Worm (Caenorhabditis elegans) whole organism, L4 larva: ENCODE measurements around the gene nhr-157.

Source experiments
- ceh-28 ChIP-seq: fragments of 150-350 bp; optimal IDR thresholded peaks from 2 replicates; lab custom pipeline; 2014; ENCODE audit warnings: missing biosample characterization, missing genetic modification reagents, missing genetic modification characterization
- ceh-82 ChIP-seq: sonication (generic microtip); optimal IDR thresholded peaks from 2 replicates; lab custom pipeline; 2017; ENCODE audit warnings: missing biosample characterization, missing genetic modification characterization
- lin-13 ChIP-seq: fragments of 150-350 bp; optimal IDR thresholded peaks from 2 replicates; lab custom pipeline; 2014; ENCODE audit warnings: missing biosample characterization, missing genetic modification reagents, missing genetic modification characterization
- mxl-3 ChIP-seq: fragments of 200-800 bp; sonication (Bioruptor generic); optimal IDR thresholded peaks from 2 replicates; lab custom pipeline; 2018; ENCODE audit warnings: mild to moderate bottlenecking, missing genetic modification characterization, missing compliant biosample characterization
- nhr-11 ChIP-seq: fragments of 150-350 bp; optimal IDR thresholded peaks from 2 replicates; lab custom pipeline; 2014; ENCODE audit warnings: missing biosample characterization, missing genetic modification characterization
- nhr-237 ChIP-seq: sonication (generic microtip); optimal IDR thresholded peaks from 2 replicates; lab custom pipeline; 2017; ENCODE audit warnings: missing biosample characterization, missing genetic modification characterization
- ztf-11 ChIP-seq: fragments of 150-350 bp; optimal IDR thresholded peaks from 2 replicates; lab custom pipeline; 2014; ENCODE audit warnings: missing biosample characterization, missing genetic modification characterization

- TF ChIP-seq ceh-28 (tag; lab: Kevin White, UChicago) = no peak
- TF ChIP-seq ztf-11 (tag; lab: Kevin White, UChicago) = no peak
- TF ChIP-seq ceh-82 (tag; lab: Kevin White, UChicago) = no peak
- no peak for TF ChIP-seq nhr-11 (tag; lab: Kevin White, UChicago)
- no peak for TF ChIP-seq nhr-237
- TF ChIP-seq lin-13 (GFP tag; lab: Kevin White, UChicago) = no peak
- no peak for TF ChIP-seq mxl-3 (GFP tag; lab: Kevin White, UChicago)
These were observed 37.2 kb downstream of the nhr-157 start, which contains the start of gene H10D18.5 for ce11 chrV:3831616-3832015.
